Fruit fly (Drosophila melanogaster) whole organism, adult: ENCODE measurements around the gene Cpr67Fa2.

ENCODE experiments used
- CG33017 ChIP-seq: fragments of 200-800 bp; sonication (Bioruptor generic); optimal IDR thresholded peaks from 2 replicates; lab custom pipeline; 2018; ENCODE audit warnings: missing biosample characterization, mild to moderate bottlenecking, missing genetic modification characterization, moderate library complexity
- CG7045 ChIP-seq: fragments of 200-800 bp; sonication (Bioruptor generic); optimal IDR thresholded peaks from 2 replicates; lab custom pipeline; 2017; ENCODE audit warnings: missing biosample characterization, mild to moderate bottlenecking, missing genetic modification characterization
- CG7101 ChIP-seq: fragments of 200-800 bp; sonication (Bioruptor generic); optimal IDR thresholded peaks from 2 replicates; lab custom pipeline; 2018; ENCODE audit warnings: missing biosample characterization, mild to moderate bottlenecking, missing genetic modification characterization, moderate library complexity
- Crg-1 ChIP-seq: fragments of 200-800 bp; sonication (Bioruptor generic); optimal IDR thresholded peaks from 2 replicates; lab custom pipeline; 2016; ENCODE audit warnings: missing biosample characterization, missing genetic modification characterization
- Mnt ChIP-seq: fragments of 200-800 bp; sonication (Bioruptor generic); optimal IDR thresholded peaks from 2 replicates; lab custom pipeline; 2016; ENCODE audit warnings: missing biosample characterization, mild to moderate bottlenecking, missing genetic modification characterization
- bab1 ChIP-seq: fragments of 200-800 bp; sonication (Bioruptor generic); optimal IDR thresholded peaks from 3 replicates; lab custom pipeline; 2019; ENCODE audit warnings: missing biosample characterization, mild to moderate bottlenecking, missing genetic modification characterization, moderate library complexity
- pad ChIP-seq: fragments of 200-800 bp; sonication (Bioruptor generic); optimal IDR thresholded peaks from 3 replicates; lab custom pipeline; 2017; ENCODE audit warnings: missing biosample characterization, missing genetic modification characterization, mild to moderate bottlenecking, moderate library complexity, missing genetic modification reagents
- toe ChIP-seq: fragments of 200-800 bp; sonication (Bioruptor generic); optimal IDR thresholded peaks from 2 replicates; lab custom pipeline; 2016; ENCODE audit warnings: missing biosample characterization, missing genetic modification characterization

- TF ChIP-seq CG7101 (tag; lab: Kevin White, UChicago) (no peak), CG33017 (no peak), Crg-1 (no peak), CG7045 (GFP tag; lab: Kevin White, UChicago) (no peak), bab1 (no peak), Mnt (GFP tag; lab: Kevin White, UChicago) (no peak), pad (GFP tag; lab: Kevin White, UChicago) (no peak), toe (no peak)
Observed at dm6 chr3L:10909612-10910011, 18.1 kb downstream of the Cpr67Fa2 start.
